Worm (Caenorhabditis elegans): ENCODE measurements around the gene C42D4.19.

Gene C42D4.19

DNA sequence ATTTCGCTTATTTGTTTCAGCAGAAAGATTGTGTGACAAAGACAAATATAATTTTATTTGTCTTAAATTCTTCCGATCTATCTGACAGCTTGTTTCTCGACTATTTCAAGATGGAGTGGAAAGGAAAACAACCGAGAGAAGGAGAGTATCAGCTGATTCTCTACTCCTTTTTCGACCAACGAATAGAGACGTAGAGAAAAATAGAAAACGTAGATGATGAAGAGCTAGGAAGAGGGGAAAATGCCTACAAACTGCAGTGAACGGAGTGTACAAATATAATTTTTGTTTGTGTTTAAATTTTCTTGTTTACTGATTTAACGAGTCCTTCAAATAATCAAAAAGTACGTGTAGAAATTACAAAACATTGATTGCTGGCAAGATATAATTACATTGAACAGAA is 27.7 kb upstream of the C42D4.19 start:
- no peak for TF ChIP-seq ets-5 (GFP tag; IDR thresholded peaks at IDR 0.05)
- no peak for TF ChIP-seq sptf-1 (tag; optimal IDR thresholded peaks at IDR 0.05)
- TF ChIP-seq dpl-1 (GFP tag; optimal IDR thresholded peaks at IDR 0.05): peak in 1 of 3 experiments; percentile 29
- TF ChIP-seq unc-62 (GFP tag; optimal IDR thresholded peaks at IDR 0.05): no peak
- TF ChIP-seq efl-1 (optimal IDR thresholded peaks at IDR 0.05): peak; percentile 10 to 14
- TF ChIP-seq efl-1 (GFP tag; optimal IDR thresholded peaks at IDR 0.05 in 1 of 2): peak in 1 of 2 experiments; percentile 89
- peak; percentile 12 for TF ChIP-seq rnt-1 (tag; optimal IDR thresholded peaks at IDR 0.05)
- peak; percentile 14 for TF ChIP-seq snu-23 (GFP tag; optimal IDR thresholded peaks at IDR 0.05)
- no peak for TF ChIP-seq efl-3 (GFP tag; optimal IDR thresholded peaks at IDR 0.05)
- peak in 1 of 2 experiments; percentile 36 for TF ChIP-seq lin-35 (GFP tag; optimal IDR thresholded peaks at IDR 0.05)
- peak; percentile 47 for TF ChIP-seq F16B12.6 (tag; optimal IDR thresholded peaks at IDR 0.05)
- TF ChIP-seq lsy-2 (tag; optimal IDR thresholded peaks at IDR 0.05): peak in 1 of 2 experiments; percentile 69
- peak; percentile 53 for TF ChIP-seq lin-14 (GFP tag; optimal IDR thresholded peaks at IDR 0.05)
- TF ChIP-seq blmp-1 (tag; optimal IDR thresholded peaks at IDR 0.05): no peak
- peak; percentile 20 for TF ChIP-seq nhr-85 (tag)
- peak in 1 of 3 experiments; percentile 3 for TF ChIP-seq ceh-82 (tag; optimal IDR thresholded peaks at IDR 0.05)

DNA sequence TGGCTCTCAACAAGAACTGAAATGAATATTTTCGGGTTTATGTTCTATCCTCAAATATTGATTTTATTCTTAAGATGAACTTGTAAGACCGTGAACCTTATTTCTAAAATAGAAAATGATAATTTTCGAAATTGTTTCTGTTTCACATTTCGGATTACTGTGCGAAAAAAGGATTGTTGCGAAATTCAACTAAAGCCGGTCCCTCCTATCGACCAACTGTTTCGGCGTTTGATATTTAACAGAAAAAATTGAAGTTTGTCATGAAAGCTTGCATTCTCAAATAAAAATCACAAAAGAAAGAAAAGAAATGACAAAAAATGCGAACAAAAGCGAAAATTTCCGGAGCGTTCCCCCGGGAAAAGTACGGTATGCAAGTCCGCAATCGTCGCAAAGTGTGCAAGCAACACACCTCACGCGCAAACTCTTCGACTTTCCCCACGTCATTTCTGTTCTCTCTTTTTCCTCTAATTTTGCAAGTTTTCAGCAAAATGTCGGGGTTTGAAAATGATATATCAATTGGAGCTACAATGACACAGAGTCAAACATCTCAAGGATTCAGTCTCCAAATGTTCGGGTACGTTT is 26.3 kb upstream of the C42D4.19 start, which contains the start of gene C34D4.4:
Gene C34D4.4, plus strand, starts transcription at position 342 of the 582 bp plus-strand sequence.
- no peak for TF ChIP-seq mdl-1 (tag; optimal IDR thresholded peaks at IDR 0.05)
- no peak for TF ChIP-seq nhr-11 (tag; optimal IDR thresholded peaks at IDR 0.05)
- TF ChIP-seq pax-3 (tag; optimal IDR thresholded peaks at IDR 0.05): no peak
- TF ChIP-seq ceh-82 (tag; optimal IDR thresholded peaks at IDR 0.05): peak in 2 of 3 experiments; percentile 3 to 48
- no peak for TF ChIP-seq aha-1 (tag; optimal IDR thresholded peaks at IDR 0.05)
- TF ChIP-seq fkh-4 (tag; optimal IDR thresholded peaks at IDR 0.05; ENCODE audit: borderline replicate concordance): no peak
- TF ChIP-seq blmp-1 (tag; optimal IDR thresholded peaks at IDR 0.05): peak; percentile 65
- TF ChIP-seq hlh-4 (tag; optimal IDR thresholded peaks at IDR 0.05): no peak
- TF ChIP-seq ceh-88 (GFP tag; IDR thresholded peaks at IDR 0.05): no peak
- TF ChIP-seq lin-13 (GFP tag; optimal IDR thresholded peaks at IDR 0.05): peak; percentile 15
- no peak for TF ChIP-seq vab-15 (tag; optimal IDR thresholded peaks at IDR 0.05)
- TF ChIP-seq lin-15B (tag; optimal IDR thresholded peaks at IDR 0.05): peak; percentile 35
- no peak for TF ChIP-seq grh-1 (GFP tag; IDR thresholded peaks at IDR 0.05)
- no peak for TF ChIP-seq nhr-237 (tag; optimal IDR thresholded peaks at IDR 0.05)
- TF ChIP-seq egl-13 (tag; optimal IDR thresholded peaks at IDR 0.05): no peak
- no peak for TF ChIP-seq nhr-84 (tag; optimal IDR thresholded peaks at IDR 0.05)
- peak; percentile 45 for TF ChIP-seq nhr-47 (tag; optimal IDR thresholded peaks at IDR 0.05)
- TF ChIP-seq elt-3 (tag; optimal IDR thresholded peaks at IDR 0.05): no peak
- TF ChIP-seq mef-2 (tag; optimal IDR thresholded peaks at IDR 0.05): no peak
- peak; percentile 53 for TF ChIP-seq lin-14 (GFP tag; optimal IDR thresholded peaks at IDR 0.05)
- peak; percentile 17; the same call in 1 of the 2 replicates for TF ChIP-seq isw-1 (GFP tag; IDR thresholded peaks at IDR 0.05)
- TF ChIP-seq skn-1 (tag; optimal IDR thresholded peaks at IDR 0.05): peak; percentile 39
- TF ChIP-seq rnt-1 (tag; optimal IDR thresholded peaks at IDR 0.05): peak; percentile 19
- no peak for TF ChIP-seq nhr-76 (tag; optimal IDR thresholded peaks at IDR 0.05)
- TF ChIP-seq fkh-8 (tag; optimal IDR thresholded peaks at IDR 0.05): peak; percentile 31
- peak; percentile 3 for TF ChIP-seq snpc-4 (tag; optimal IDR thresholded peaks at IDR 0.05)
- peak; percentile 20 for TF ChIP-seq mep-1 (tag; optimal IDR thresholded peaks at IDR 0.05)
- no peak for TF ChIP-seq hpl-2 (GFP tag; optimal IDR thresholded peaks at IDR 0.05)
- no peak for TF ChIP-seq lir-3 (tag; optimal IDR thresholded peaks at IDR 0.05; ENCODE audit: poor library complexity)
- TF ChIP-seq mab-9 (GFP tag; IDR thresholded peaks at IDR 0.05): no peak
- no peak for TF ChIP-seq pqm-1 (tag; optimal IDR thresholded peaks at IDR 0.05)
- TF ChIP-seq lin-35 (GFP tag; optimal IDR thresholded peaks at IDR 0.05): peak; percentile 57 to 72
- TF ChIP-seq snu-23 (GFP tag; optimal IDR thresholded peaks at IDR 0.05): peak; percentile 47
- TF ChIP-seq nhr-28 (tag; optimal IDR thresholded peaks at IDR 0.05): no peak
- TF ChIP-seq nhr-71 (tag; optimal IDR thresholded peaks at IDR 0.05): peak; percentile 36
- no peak for TF ChIP-seq elt-2 (tag; optimal IDR thresholded peaks at IDR 0.05)
- TF ChIP-seq nhr-20 (tag; optimal IDR thresholded peaks at IDR 0.05): peak; percentile 14
- TF ChIP-seq zip-4 (GFP tag; optimal IDR thresholded peaks at IDR 0.05): peak; percentile 61
- peak; percentile 61 to 64 for TF ChIP-seq efl-1 (optimal IDR thresholded peaks at IDR 0.05)
- peak; percentile 61 to 95 for TF ChIP-seq efl-1 (GFP tag; optimal IDR thresholded peaks at IDR 0.05 in 1 of 2)
- TF ChIP-seq fkh-10 (GFP tag; optimal IDR thresholded peaks at IDR 0.05): no peak
- no peak for TF ChIP-seq ceh-8 (GFP tag; optimal IDR thresholded peaks at IDR 0.05)
